Worm (Caenorhabditis elegans) whole organism, L4/young adult: Measurements from ENCODE around the gene Y38H6C.18.

Source experiments
- W03F9.2 ChIP-seq: fragments of 150-350 bp; optimal IDR thresholded peaks from 2 replicates; lab custom pipeline; 2014; ENCODE audit warnings: missing biosample characterization, missing genetic modification characterization
- dao-5 ChIP-seq: sonication (generic microtip); optimal IDR thresholded peaks from 2 replicates; lab custom pipeline; 2016; ENCODE audit warnings: missing genotype, missing genetic modification characterization, moderate library complexity, missing compliant biosample characterization
- him-1 ChIP-seq: sonication (generic microtip); optimal IDR thresholded peaks from 2 replicates; lab custom pipeline; 2016; ENCODE audit warnings: missing genotype, missing genetic modification reagents, missing genetic modification characterization, missing compliant biosample characterization

Y38H6C.18 gene

DNA sequence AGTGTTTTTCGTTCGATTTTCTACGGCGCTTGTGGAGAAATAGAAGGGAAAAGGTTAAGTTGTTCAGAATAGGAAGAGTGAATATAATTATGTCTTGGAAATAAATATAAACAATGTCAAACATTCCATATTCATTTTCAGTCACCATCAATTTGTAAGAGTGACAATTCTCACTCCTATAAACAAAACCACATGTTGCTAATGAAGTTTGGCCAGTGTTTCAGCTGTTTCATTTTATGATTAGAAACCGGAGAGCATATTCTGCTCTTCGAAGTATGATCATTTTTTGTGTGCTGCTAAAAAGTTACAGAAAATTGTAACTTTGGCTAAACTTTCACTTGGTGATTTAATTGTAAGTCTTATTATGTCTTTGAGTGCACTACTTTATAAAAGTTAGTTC, 8.2 kb upstream of the Y38H6C.18 start, which contains the start of gene Y38H6C.21:
TSS of gene Y38H6C.21 (minus strand) at position 148 of the 400 bp plus-strand sequence.
- TF ChIP-seq him-1 (tag; lab: Kevin White, UChicago): no peak
- no peak for TF ChIP-seq dao-5 (tag; lab: Kevin White, UChicago)
- TF ChIP-seq W03F9.2: no peak

- TF ChIP-seq him-1 (tag; lab: Kevin White, UChicago): no peak
- TF ChIP-seq W03F9.2: no peak
- no peak for TF ChIP-seq dao-5 (tag; lab: Kevin White, UChicago)
Measured at ce11 chrV:20552971-20553370, 6.0 kb upstream of the Y38H6C.18 start, which contains the start of gene vmo-1. Gene vmo-1 (minus strand): TSS chrV:20553071.

ce11 chrV:20551096-20551495, 4.1 kb upstream of the Y38H6C.18 start, which contains the start of gene Y38H6C.20:
Gene Y38H6C.20 (minus strand): TSS chrV:20551196.
- TF ChIP-seq him-1 (tag; lab: Kevin White, UChicago) (no peak), W03F9.2 (no peak), dao-5 (tag; lab: Kevin White, UChicago) (no peak)

DNA sequence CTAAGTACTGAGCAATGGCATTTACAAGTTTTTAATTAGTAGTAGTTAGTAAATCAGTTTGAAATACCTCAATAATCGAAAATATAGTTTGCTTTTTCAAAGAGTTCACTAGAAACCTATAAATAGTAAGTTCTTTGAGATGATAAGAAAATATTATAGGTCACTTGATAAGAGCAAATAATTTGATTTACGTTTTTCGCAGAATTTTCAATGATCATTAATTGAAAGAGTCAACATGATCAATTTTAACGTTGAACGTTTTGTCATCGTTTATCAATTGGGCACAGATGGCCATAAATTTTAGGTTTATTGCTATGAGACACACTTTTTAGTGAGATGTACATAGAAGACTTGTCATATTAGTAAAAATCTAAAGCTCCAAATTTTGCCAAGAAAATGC, 1.2 kb downstream of the Y38H6C.18 start:
- TF ChIP-seq W03F9.2 (no peak), him-1 (tag; lab: Kevin White, UChicago) (no peak), dao-5 (tag; lab: Kevin White, UChicago) (no peak)

DNA sequence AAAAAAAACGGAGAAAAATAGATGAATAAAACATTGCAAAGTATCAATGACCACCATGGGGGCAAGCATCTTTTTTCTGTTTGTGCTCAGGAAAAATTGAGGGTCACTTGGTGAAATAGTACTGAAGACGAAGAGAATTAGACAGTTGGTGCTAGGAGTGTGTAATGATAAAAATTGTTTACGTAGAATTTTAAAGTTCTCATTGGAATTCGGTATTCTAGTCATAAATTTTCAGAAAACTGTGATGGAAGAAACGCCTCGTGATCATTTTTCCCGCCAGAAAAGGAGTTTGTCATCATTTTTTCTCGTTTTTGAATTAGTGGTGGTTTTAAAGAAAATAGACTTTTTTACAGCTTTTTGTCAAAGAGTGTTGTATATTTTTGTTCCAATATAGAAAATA, 2.3 kb downstream of the Y38H6C.18 start:
- TF ChIP-seq W03F9.2 (no peak), dao-5 (tag; lab: Kevin White, UChicago) (no peak), him-1 (tag; lab: Kevin White, UChicago) (no peak)

- TF ChIP-seq W03F9.2 (no peak), him-1 (tag; lab: Kevin White, UChicago) (no peak), dao-5 (tag; lab: Kevin White, UChicago) (no peak)
Measured at ce11 chrV:20544092-20544491, 2.9 kb downstream of the Y38H6C.18 start, which contains the start of gene slc-36.3. Gene slc-36.3 (minus strand): TSS chrV:20544192.

- no peak for TF ChIP-seq W03F9.2
Measured at ce11 chrV:20539055-20539454, 7.9 kb downstream of the Y38H6C.18 start, which contains the start of gene Y38H6C.16. Gene Y38H6C.16 (minus strand): TSS chrV:20539347.

- TF ChIP-seq dao-5 (tag; lab: Kevin White, UChicago) (no peak), him-1 (tag; lab: Kevin White, UChicago) (no peak), W03F9.2 (no peak)
Measured at ce11 chrV:20536208-20536607, 10.7 kb downstream of the Y38H6C.18 start, which contains the start of gene Y38H6C.15. Gene Y38H6C.15 (minus strand): TSS chrV:20536308.

DNA sequence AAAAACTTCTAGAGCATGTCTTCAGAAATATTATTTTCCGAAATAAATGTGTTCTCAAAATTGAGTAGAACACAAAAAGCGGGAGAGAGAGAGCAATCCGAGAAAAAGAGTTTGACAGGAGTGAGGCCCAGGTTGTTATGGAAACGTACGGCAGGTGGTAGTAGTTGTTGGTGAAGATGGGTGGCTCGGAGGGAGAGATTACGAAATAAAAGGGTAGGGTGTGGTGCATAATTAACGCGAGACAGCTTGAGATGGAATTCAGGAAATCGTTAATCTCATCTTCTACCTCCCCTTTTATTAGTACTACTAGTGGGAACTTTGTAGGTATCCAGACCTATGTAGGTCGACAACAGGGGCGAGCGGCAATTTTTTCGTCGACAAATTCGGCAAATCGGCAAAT, 12.9 kb downstream of the Y38H6C.18 start, which contains the start of gene famh-161:
TSS of gene famh-161 (minus strand) at position 101 of the 400 bp plus-strand sequence.
- no peak for TF ChIP-seq dao-5 (tag; lab: Kevin White, UChicago)
- TF ChIP-seq him-1 (tag; lab: Kevin White, UChicago): no peak

ce11 chrV:20527493-20527892, 19.5 kb downstream of the Y38H6C.18 start, which contains the start of gene Y38H6C.13:
Gene Y38H6C.13 (plus strand): TSS chrV:20527793.
- TF ChIP-seq W03F9.2: no peak
- no peak for TF ChIP-seq him-1 (tag; lab: Kevin White, UChicago)
- no peak for TF ChIP-seq dao-5 (tag; lab: Kevin White, UChicago)

DNA sequence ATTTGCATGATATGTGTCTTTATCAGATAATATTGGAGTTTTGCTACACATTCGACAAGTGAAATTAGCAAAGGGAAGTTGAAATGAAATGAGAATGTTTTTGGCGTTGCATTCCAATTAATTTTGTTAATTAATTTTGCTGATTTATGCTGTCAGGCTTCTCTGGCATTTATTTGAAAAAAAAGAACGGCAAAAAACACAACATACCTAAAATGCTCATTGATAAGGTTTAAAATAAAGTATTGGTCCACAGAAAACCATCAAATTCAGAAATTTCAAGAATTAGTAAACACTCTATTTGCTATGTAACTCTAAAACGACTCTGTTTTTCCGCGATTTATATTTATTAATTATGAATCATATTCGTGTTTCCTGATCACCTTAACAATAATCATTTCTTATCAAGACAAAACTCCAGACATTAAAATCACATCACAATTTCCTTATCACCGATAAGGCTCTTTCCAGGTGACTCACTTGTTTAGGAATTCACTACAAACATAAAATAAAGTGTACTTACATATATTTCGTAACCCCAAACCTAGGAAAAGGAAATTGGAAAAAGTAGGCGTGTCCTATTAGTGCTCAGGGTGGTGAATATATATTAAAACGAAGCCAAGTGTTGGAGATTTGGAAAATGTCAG, 21.0 kb downstream of the Y38H6C.18 start, which contains the start of the genes srh-166 and Y38H6C.24:
TSS of gene srh-166 (minus strand) at position 51 of the 644 bp plus-strand sequence.
TSS of gene Y38H6C.24 (plus strand) at position 620 of the 644 bp plus-strand sequence.
- TF ChIP-seq him-1 (tag; lab: Kevin White, UChicago) (no peak), W03F9.2 (no peak), dao-5 (tag; lab: Kevin White, UChicago) (no peak)

ce11 chrV:20522219-20522618, 24.7 kb downstream of the Y38H6C.18 start, which contains the start of the genes Y38H6C.9 and fbxa-150:
Gene Y38H6C.9 (minus strand): TSS chrV:20522270.
Gene fbxa-150 (plus strand): TSS chrV:20522598.
- TF ChIP-seq him-1 (tag; lab: Kevin White, UChicago) (no peak), W03F9.2 (no peak), dao-5 (tag; lab: Kevin White, UChicago) (no peak)

DNA sequence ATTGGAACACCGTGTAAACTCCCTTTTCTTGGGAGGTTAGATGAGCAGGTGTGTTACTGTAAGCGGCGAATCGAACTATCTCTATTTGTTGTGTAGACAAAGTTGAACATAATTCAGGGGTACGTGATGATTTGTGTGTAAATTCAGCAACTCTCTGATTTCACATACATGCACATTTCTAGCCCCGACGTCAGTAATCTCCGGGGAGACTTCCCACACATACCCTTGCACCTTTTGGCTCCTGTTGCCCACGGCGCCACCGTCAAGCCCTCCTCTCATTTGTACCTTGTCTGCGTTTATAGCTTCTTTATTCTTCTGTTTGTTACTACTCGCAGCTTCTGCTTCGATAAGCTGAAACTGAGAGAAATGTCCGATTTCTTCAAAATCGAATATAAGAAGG, 28.0 kb downstream of the Y38H6C.18 start, which contains the start of gene Y38H6C.25:
TSS of gene Y38H6C.25 (plus strand) at position 301 of the 400 bp plus-strand sequence.
- no peak for TF ChIP-seq W03F9.2
- no peak for TF ChIP-seq him-1 (tag; lab: Kevin White, UChicago)
- TF ChIP-seq dao-5 (tag; lab: Kevin White, UChicago): no peak

DNA sequence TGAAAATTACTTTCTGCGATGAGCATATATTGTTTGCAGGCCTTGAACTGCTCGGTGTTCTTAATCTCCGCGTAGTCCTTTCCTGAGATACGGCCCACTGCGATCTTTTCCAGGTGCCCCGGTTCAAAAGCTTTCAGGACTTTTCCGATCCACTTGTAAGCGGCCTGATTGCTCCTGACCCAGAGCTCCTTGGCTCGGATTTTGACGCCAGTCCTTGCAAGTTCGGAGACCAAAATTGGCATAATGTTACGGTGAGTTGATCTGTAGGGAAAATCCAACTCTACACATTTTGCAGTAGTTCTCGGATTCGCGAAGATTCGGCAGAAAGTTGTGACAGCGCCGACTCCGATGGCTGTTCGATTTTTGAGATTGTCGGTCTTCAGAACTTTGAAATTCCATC, 29.9 kb downstream of the Y38H6C.18 start:
- TF ChIP-seq dao-5 (tag; lab: Kevin White, UChicago): no peak
- no peak for TF ChIP-seq W03F9.2
- TF ChIP-seq him-1 (tag; lab: Kevin White, UChicago): no peak
